Worm (Caenorhabditis elegans): ENCODE results near the gene klp-12.
"Not testable (repeated sequence)": the region's sequence is repeated elsewhere in the genome, so short reads cannot be mapped to it uniquely, and the experiment has no call there.

Gene klp-12

ce11 chrIV:11359769-11360168 lies at the start of gene klp-12:
Gene klp-12, minus strand, starts transcription at chrIV:11359869.
- TF ChIP-seq hnd-1 (tag; optimal IDR thresholded peaks at IDR 0.05) (no peak), F13C5.2 (tag; optimal IDR thresholded peaks at IDR 0.05) (no peak), tra-4 (tag; optimal IDR thresholded peaks at IDR 0.05) (no peak), ama-1 (optimal IDR thresholded peaks at IDR 0.05) (no peak), ets-7 (tag; optimal IDR thresholded peaks at IDR 0.05) (no peak), hmg-4 (GFP tag; optimal IDR thresholded peaks at IDR 0.05) (no peak), hmbx-1 (tag; optimal IDR thresholded peaks at IDR 0.05) (no peak)

ce11 chrIV:11406744-11407690 lies 47.3 kb upstream of the klp-12 start, which contains the start of the genes his-63 and his-64:
Gene his-63, minus strand, starts transcription at chrIV:11406861.
Gene his-64, plus strand, starts transcription at chrIV:11407116.
- TF ChIP-seq aly-1 (tag; optimal IDR thresholded peaks at IDR 0.05), result peak; percentile 83
- TF ChIP-seq ama-1 (optimal IDR thresholded peaks at IDR 0.05), result peak; percentile 92
- TF ChIP-seq tbx-11 (GFP tag; IDR thresholded peaks at IDR 0.05), result peak; percentile 54
- peak; percentile 57 for TF ChIP-seq ceh-36 (tag; optimal IDR thresholded peaks at IDR 0.05)
- peak; percentile 56; the same call in 1 of the 2 replicates for TF ChIP-seq flt-1 (GFP tag; IDR thresholded peaks at IDR 0.05)
- TF ChIP-seq tbx-37 (GFP tag; conservative IDR thresholded peaks at IDR 0.05), result peak; percentile 47; the same call in 1 of the 2 replicates
- peak; percentile 17 for TF ChIP-seq tra-4 (tag; optimal IDR thresholded peaks at IDR 0.05)
- peak; percentile 6; the same call in 1 of the 2 replicates for TF ChIP-seq sea-1 (GFP tag; conservative IDR thresholded peaks at IDR 0.05)
- 0 out of 2 replicates have a peak, but pooled peaks have one; percentile 51 for TF ChIP-seq scrt-1 (GFP tag; IDR thresholded peaks at IDR 0.05)
- TF ChIP-seq pes-1 (GFP tag; IDR thresholded peaks at IDR 0.05), result peak; percentile 69

ce11 chrIV:11406127-11406526 lies 46.5 kb upstream of the klp-12 start:
- TF ChIP-seq aly-1 (tag; optimal IDR thresholded peaks at IDR 0.05), result peak; percentile 81
- TF ChIP-seq ama-1 (optimal IDR thresholded peaks at IDR 0.05), result peak; percentile 83

ce11 chrIV:11403288-11403991 lies 43.8 kb upstream of the klp-12 start, which contains the start of the genes memi-3 and cyp-31A2:
Gene memi-3, minus strand, starts transcription at chrIV:11403338.
Gene cyp-31A2, plus strand, starts transcription at chrIV:11403961.
- no peak for TF ChIP-seq sea-1 (GFP tag; conservative IDR thresholded peaks at IDR 0.05)
- TF ChIP-seq ceh-13 (GFP tag; optimal IDR thresholded peaks at IDR 0.05), result no peak
- TF ChIP-seq flt-1 (GFP tag; IDR thresholded peaks at IDR 0.05), result no peak
- TF ChIP-seq F13C5.2 (tag; optimal IDR thresholded peaks at IDR 0.05), result no peak
- no peak for TF ChIP-seq hnd-1 (tag; optimal IDR thresholded peaks at IDR 0.05)

- TF ChIP-seq hnd-1 (tag; optimal IDR thresholded peaks at IDR 0.05), result no peak
- peak; percentile 8 for TF ChIP-seq ama-1 (optimal IDR thresholded peaks at IDR 0.05)
Observed at ce11 chrIV:11401482-11401881, 41.8 kb upstream of the klp-12 start.

- TF ChIP-seq pes-1 (GFP tag; IDR thresholded peaks at IDR 0.05), result 0 out of 2 replicates have a peak, but pooled peaks have one; percentile 27
- peak; percentile 39; the same call in 1 of the 2 replicates for TF ChIP-seq tbx-11 (GFP tag; IDR thresholded peaks at IDR 0.05)
Observed at ce11 chrIV:11400098-11400497, 40.4 kb upstream of the klp-12 start.

- TF ChIP-seq B0310.2 (tag; optimal IDR thresholded peaks at IDR 0.05); ceh-36 (tag; optimal IDR thresholded peaks at IDR 0.05); flt-1 (GFP tag; IDR thresholded peaks at IDR 0.05): not testable (repeated sequence)
Observed at ce11 chrIV:11398267-11398825, 38.7 kb upstream of the klp-12 start, which contains the start of gene dsl-6. Gene dsl-6, minus strand, starts transcription at chrIV:11398317.

ce11 chrIV:11394243-11394642 lies 34.6 kb upstream of the klp-12 start, which contains the start of gene tag-89:
Gene tag-89, plus strand, starts transcription at chrIV:11394543.
- no peak for TF ChIP-seq scrt-1 (GFP tag; IDR thresholded peaks at IDR 0.05)
- no peak for TF ChIP-seq ets-7 (tag; optimal IDR thresholded peaks at IDR 0.05)
- TF ChIP-seq B0310.2 (tag; optimal IDR thresholded peaks at IDR 0.05), result no peak
- no peak for TF ChIP-seq tbx-37 (GFP tag; conservative IDR thresholded peaks at IDR 0.05)
- TF ChIP-seq ceh-13 (GFP tag; optimal IDR thresholded peaks at IDR 0.05), result no peak
- no peak for TF ChIP-seq F13C5.2 (tag; optimal IDR thresholded peaks at IDR 0.05)
- no peak for TF ChIP-seq ceh-36 (tag; optimal IDR thresholded peaks at IDR 0.05)
- TF ChIP-seq aly-1 (tag; optimal IDR thresholded peaks at IDR 0.05), result no peak
- TF ChIP-seq hmbx-1 (tag; optimal IDR thresholded peaks at IDR 0.05), result no peak
- TF ChIP-seq tbx-11 (GFP tag; IDR thresholded peaks at IDR 0.05), result no peak
- TF ChIP-seq hmg-4 (GFP tag; optimal IDR thresholded peaks at IDR 0.05), result no peak
- no peak for TF ChIP-seq hnd-1 (tag; optimal IDR thresholded peaks at IDR 0.05)
- TF ChIP-seq tra-4 (tag; optimal IDR thresholded peaks at IDR 0.05), result no peak
- TF ChIP-seq flt-1 (GFP tag; IDR thresholded peaks at IDR 0.05), result no peak
- no peak for TF ChIP-seq pes-1 (GFP tag; IDR thresholded peaks at IDR 0.05)
- no peak for TF ChIP-seq sea-1 (GFP tag; conservative IDR thresholded peaks at IDR 0.05)
